Worm (Caenorhabditis elegans) whole organism, young adult: ENCODE results near the gene T06C12.12.

Experiments used
- B0035.1 ChIP-seq: sonication (generic microtip); optimal IDR thresholded peaks from 2 replicates; lab custom pipeline; 2016; ENCODE audit warnings: missing genetic modification characterization, mild to moderate bottlenecking, missing compliant biosample characterization, missing genotype, missing genetic modification reagents
- C17E4.6 ChIP-seq: fragments of 200-800 bp; sonication (Bioruptor generic); IDR thresholded peaks from 2 replicates; pipeline ENCODE4 v1.3.6; 2022; ENCODE audit warnings: missing genetic modification reagents, missing genetic modification characterization, missing compliant biosample characterization
- D2030.7 ChIP-seq: fragments of 200-800 bp; sonication (Bioruptor generic); IDR thresholded peaks from 2 replicates; pipeline ENCODE4 v1.3.6; 2022; ENCODE audit warnings: missing genetic modification reagents, missing genetic modification characterization, missing compliant biosample characterization
- F37B4.10 ChIP-seq: fragments of 200-800 bp; sonication (Bioruptor generic); IDR thresholded peaks from 2 replicates; pipeline ENCODE4 v1.3.6; 2022; ENCODE audit warnings: missing genetic modification characterization, missing compliant biosample characterization
- F57A8.1 ChIP-seq: fragments of 200-800 bp; sonication (Bioruptor generic); optimal IDR thresholded peaks from 2 replicates; lab custom pipeline; 2018; ENCODE audit warnings: mild to moderate bottlenecking, missing genetic modification characterization, moderate library complexity, missing compliant biosample characterization
- K11D2.4 ChIP-seq: fragments of 200-800 bp; sonication (Bioruptor generic); IDR thresholded peaks from 2 replicates; pipeline ENCODE4 v1.3.6; 2022; ENCODE audit warnings: missing genetic modification reagents, missing genetic modification characterization, missing compliant biosample characterization
- Y53G8AR.9 ChIP-seq: fragments of 200-800 bp; sonication (Bioruptor generic); conservative IDR thresholded peaks from 2 replicates; pipeline ENCODE4 v1.3.6; 2022; ENCODE audit warnings: missing genetic modification reagents, missing genetic modification characterization, missing compliant biosample characterization
- Y56A3A.18 ChIP-seq: fragments of 200-800 bp; sonication (Bioruptor generic); IDR thresholded peaks from 2 replicates; pipeline ENCODE4 v1.3.6; 2022; ENCODE audit warnings: missing genetic modification reagents, missing genetic modification characterization, missing compliant biosample characterization
- Y67H2A.10 ChIP-seq: fragments of 200-800 bp; sonication (Bioruptor generic); conservative IDR thresholded peaks from 2 replicates; pipeline ENCODE4 v1.3.6; 2022; ENCODE audit warnings: missing genetic modification reagents, missing genetic modification characterization, missing compliant biosample characterization
- Y79H2A.3 ChIP-seq: fragments of 200-800 bp; sonication (Bioruptor generic); conservative IDR thresholded peaks from 2 replicates; pipeline ENCODE4 v1.3.6; 2022; ENCODE audit warnings: missing genetic modification reagents, missing genetic modification characterization, missing compliant biosample characterization
- akir-1 ChIP-seq: fragments of 200-800 bp; sonication (Bioruptor generic); optimal IDR thresholded peaks from 2 replicates; lab custom pipeline; 2018; ENCODE audit warnings: mild to moderate bottlenecking, missing genetic modification characterization, moderate library complexity, missing compliant biosample characterization
- ama-1 ChIP-seq, 3 experiments: fragments of 150-350 bp in 1 of 3; sonication (generic microtip) in 2 of 3; optimal IDR thresholded peaks; 2 replicates each; lab custom pipeline; 2014 to 2018; ENCODE audit warnings: missing biosample characterization in 2 of 3, missing genetic modification characterization in 2 of 3, missing genetic modification reagents in 2 of 3
- atf-7 ChIP-seq: sonication (generic microtip); optimal IDR thresholded peaks from 2 replicates; lab custom pipeline; 2017; ENCODE audit warnings: mild to moderate bottlenecking, missing genetic modification characterization, missing compliant biosample characterization
- bed-1 ChIP-seq: fragments of 200-800 bp; sonication (Bioruptor generic); IDR thresholded peaks from 2 replicates; pipeline ENCODE4 v1.3.6; 2022; ENCODE audit warnings: missing genetic modification reagents, missing genetic modification characterization, missing compliant biosample characterization
- cebp-1 ChIP-seq, 2 experiments: fragments of 200-800 bp in 1 of 2; sonication (Bioruptor generic) in 1 of 2; sonication (generic microtip) in 1 of 2; IDR thresholded peaks in 1 of 2; optimal IDR thresholded peaks in 1 of 2; 2 replicates each; pipeline versions ENCODE4 v1.3.6 to Lab custom; 2017 to 2022; ENCODE audit warnings: missing compliant biosample characterization in 2 of 2, missing genetic modification characterization in 2 of 2, mild to moderate bottlenecking in 1 of 2, missing genetic modification reagents in 1 of 2, moderate library complexity in 1 of 2
- ceh-27 ChIP-seq: fragments of 200-800 bp; sonication (Bioruptor generic); optimal IDR thresholded peaks from 2 replicates; lab custom pipeline; 2018; ENCODE audit warnings: mild to moderate bottlenecking, missing genetic modification characterization, moderate library complexity, missing compliant biosample characterization
- ceh-40 ChIP-seq: fragments of 200-800 bp; sonication (Bioruptor generic); IDR thresholded peaks from 2 replicates; pipeline ENCODE4 v1.3.6; 2022; ENCODE audit warnings: missing genetic modification characterization, missing compliant biosample characterization
- ceh-79 ChIP-seq: sonication (generic microtip); optimal IDR thresholded peaks from 2 replicates; lab custom pipeline; 2017; ENCODE audit warnings: mild to moderate bottlenecking, missing genetic modification characterization, missing compliant biosample characterization
- die-1 ChIP-seq: sonication (generic microtip); optimal IDR thresholded peaks from 2 replicates; lab custom pipeline; 2016; ENCODE audit warnings: missing genotype, mild to moderate bottlenecking, missing genetic modification characterization, missing compliant biosample characterization
- dox-1 ChIP-seq: fragments of 200-800 bp; sonication (Bioruptor generic); IDR thresholded peaks from 2 replicates; pipeline ENCODE4 v1.3.6; 2022; ENCODE audit warnings: missing genetic modification reagents, missing genetic modification characterization, missing compliant biosample characterization
- dpl-1 ChIP-seq: fragments of 150-350 bp; optimal IDR thresholded peaks from 2 replicates; lab custom pipeline; 2014; ENCODE audit warnings: missing biosample characterization, missing genetic modification reagents, missing genetic modification characterization
- gei-17 ChIP-seq: fragments of 200-800 bp; sonication (Bioruptor generic); optimal IDR thresholded peaks from 2 replicates; lab custom pipeline; 2018; ENCODE audit warnings: mild to moderate bottlenecking, missing genetic modification characterization, missing compliant biosample characterization
- hmg-1.2 ChIP-seq: fragments of 200-800 bp; sonication (Bioruptor generic); IDR thresholded peaks from 2 replicates; pipeline ENCODE4 v1.3.6; 2022; ENCODE audit warnings: missing genetic modification reagents, missing genetic modification characterization, missing compliant biosample characterization
- hmg-20 ChIP-seq: fragments of 200-800 bp; sonication (Bioruptor generic); IDR thresholded peaks from 2 replicates; pipeline ENCODE4 v1.3.6; 2022; ENCODE audit warnings: missing genetic modification reagents, missing genetic modification characterization, missing compliant biosample characterization
- lir-1 ChIP-seq: fragments of 200-800 bp; sonication (Bioruptor generic); conservative IDR thresholded peaks from 2 replicates; pipeline ENCODE4 v1.3.6; 2022; ENCODE audit warnings: missing genetic modification reagents, missing genetic modification characterization, missing compliant biosample characterization
- lsl-1 ChIP-seq: fragments of 200-800 bp; sonication (Bioruptor generic); optimal IDR thresholded peaks from 2 replicates; lab custom pipeline; 2018; ENCODE audit warnings: mild to moderate bottlenecking, missing genetic modification characterization, moderate library complexity, missing compliant biosample characterization
- madf-6 ChIP-seq: fragments of 200-800 bp; sonication (Bioruptor generic); IDR thresholded peaks from 2 replicates; pipeline ENCODE4 v1.3.6; 2022; ENCODE audit warnings: missing genetic modification reagents, missing genetic modification characterization, missing compliant biosample characterization
- mel-28 ChIP-seq: sonication (generic microtip); optimal IDR thresholded peaks from 2 replicates; lab custom pipeline; 2016; ENCODE audit warnings: borderline replicate concordance, mild to moderate bottlenecking, missing genetic modification characterization, missing compliant biosample characterization
- nfya-1 ChIP-seq: sonication (generic microtip); optimal IDR thresholded peaks from 2 replicates; lab custom pipeline; 2017; ENCODE audit warnings: antibody characterized with exemption, missing compliant biosample characterization, missing genetic modification characterization, borderline replicate concordance; ENCODE audit not compliant: insufficient read depth
- nfya-2 ChIP-seq: fragments of 200-800 bp; sonication (Bioruptor generic); IDR thresholded peaks from 2 replicates; pipeline ENCODE4 v1.3.6; 2022; ENCODE audit warnings: missing genetic modification reagents, missing genetic modification characterization, missing compliant biosample characterization
- rec-8 ChIP-seq, 2 experiments: sonication (generic microtip); optimal IDR thresholded peaks; 2 replicates each; lab custom pipeline; 2016; ENCODE audit warnings: mild to moderate bottlenecking in 2 of 2, missing genetic modification characterization in 2 of 2, missing genetic modification reagents in 2 of 2, missing genotype in 2 of 2, missing biosample characterization in 1 of 2, missing compliant biosample characterization in 1 of 2, moderate library complexity in 1 of 2
- repo-1 ChIP-seq: sonication (generic microtip); optimal IDR thresholded peaks from 2 replicates; lab custom pipeline; 2017; ENCODE audit warnings: mild to moderate bottlenecking, missing genetic modification characterization, missing compliant biosample characterization
- tlf-1 ChIP-seq: fragments of 200-800 bp; sonication (Bioruptor generic); optimal IDR thresholded peaks from 2 replicates; lab custom pipeline; 2018; ENCODE audit warnings: mild to moderate bottlenecking, missing genetic modification characterization, missing compliant biosample characterization
- unc-130 ChIP-seq: sonication (generic microtip); optimal IDR thresholded peaks from 2 replicates; lab custom pipeline; 2016; ENCODE audit warnings: missing genetic modification reagents, missing genetic modification characterization, missing compliant biosample characterization
- zfh-2 ChIP-seq: fragments of 200-800 bp; sonication (Bioruptor generic); conservative IDR thresholded peaks from 2 replicates; pipeline ENCODE4 v1.3.6; 2022; ENCODE audit warnings: missing genetic modification reagents, missing genetic modification characterization, missing compliant biosample characterization
- ztf-18 ChIP-seq: sonication (generic microtip); optimal IDR thresholded peaks from 2 replicates; lab custom pipeline; 2016; ENCODE audit warnings: missing genotype, mild to moderate bottlenecking, missing genetic modification characterization, missing compliant biosample characterization
- ztf-26 ChIP-seq: sonication (generic microtip); optimal IDR thresholded peaks from 2 replicates; lab custom pipeline; 2017; ENCODE audit warnings: missing genetic modification characterization, missing compliant biosample characterization
- ztf-28 ChIP-seq: fragments of 200-800 bp; sonication (Bioruptor generic); IDR thresholded peaks from 2 replicates; pipeline ENCODE4 v1.3.6; 2022; ENCODE audit warnings: missing genetic modification reagents, missing genetic modification characterization, missing compliant biosample characterization

Gene T06C12.12

DNA sequence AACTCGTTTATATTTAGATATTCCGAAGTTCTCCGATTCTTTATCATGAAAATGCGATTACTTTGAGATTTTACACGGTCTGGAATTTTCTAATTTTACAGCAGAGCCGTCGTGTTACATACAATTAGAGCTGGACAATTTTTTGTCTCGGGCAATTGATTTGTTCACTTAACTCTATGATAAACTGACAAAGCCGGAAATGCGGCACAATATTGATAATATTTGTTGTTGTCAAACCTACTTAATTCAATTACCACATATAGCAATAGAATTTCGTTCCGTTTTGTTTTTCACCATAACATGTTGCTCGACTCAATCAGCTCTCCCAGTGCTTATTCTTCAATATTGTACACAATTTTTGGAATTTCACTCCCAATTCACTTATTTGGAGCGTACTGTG, 28.8 kb upstream of the T06C12.12 start, which contains the start of gene srh-299 (continued):
- TF ChIP-seq ztf-28 (GFP tag; lab: Robert Waterston, UW) (no peak), bed-1 (GFP tag; lab: Robert Waterston, UW) (no peak), repo-1 (tag; lab: Kevin White, UChicago) (no peak), madf-6 (no peak), C17E4.6 (no peak)

DNA sequence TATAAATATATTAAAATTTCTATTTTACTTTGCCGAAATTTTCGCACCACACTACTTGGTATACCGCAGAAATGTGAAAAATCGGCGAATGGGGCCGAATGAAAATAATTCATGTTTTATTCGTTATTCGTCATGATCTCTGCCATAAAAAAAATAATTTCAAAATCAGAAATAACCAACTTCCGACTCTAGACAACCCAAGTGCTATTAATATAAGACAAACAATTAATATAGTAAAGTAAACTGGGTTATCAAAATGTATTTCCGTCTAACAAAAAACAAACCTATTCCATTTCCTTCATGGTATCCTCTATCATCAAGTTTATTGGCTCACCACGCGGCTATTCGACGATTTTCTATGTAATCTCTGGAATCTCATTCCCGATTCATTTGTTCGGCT, 26.0 kb upstream of the T06C12.12 start, which contains the start of gene srh-293:
Gene srh-293, plus strand, starts transcription at position 301 of the 400 bp plus-strand sequence.
- no peak for TF ChIP-seq Y67H2A.10 (GFP tag; lab: Robert Waterston, UW)
- TF ChIP-seq ceh-40 (GFP tag; lab: Robert Waterston, UW): no peak
- TF ChIP-seq rec-8 (tag; optimal IDR thresholded peaks at IDR 0.05; lab: Kevin White, UChicago): no peak
- no peak for TF ChIP-seq Y79H2A.3 (GFP tag; lab: Robert Waterston, UW)
- TF ChIP-seq B0035.1: no peak
- no peak for TF ChIP-seq nfya-2 (GFP tag; lab: Robert Waterston, UW)
- no peak for TF ChIP-seq hmg-1.2 (GFP tag; lab: Robert Waterston, UW)

- no peak for TF ChIP-seq Y53G8AR.9
- TF ChIP-seq lsl-1: peak; percentile 78
Measured at ce11 chrV:15867373-15867772, 24.5 kb upstream of the T06C12.12 start, which contains the start of gene fbxa-197. Gene fbxa-197, plus strand, starts transcription at chrV:15867673.

DNA sequence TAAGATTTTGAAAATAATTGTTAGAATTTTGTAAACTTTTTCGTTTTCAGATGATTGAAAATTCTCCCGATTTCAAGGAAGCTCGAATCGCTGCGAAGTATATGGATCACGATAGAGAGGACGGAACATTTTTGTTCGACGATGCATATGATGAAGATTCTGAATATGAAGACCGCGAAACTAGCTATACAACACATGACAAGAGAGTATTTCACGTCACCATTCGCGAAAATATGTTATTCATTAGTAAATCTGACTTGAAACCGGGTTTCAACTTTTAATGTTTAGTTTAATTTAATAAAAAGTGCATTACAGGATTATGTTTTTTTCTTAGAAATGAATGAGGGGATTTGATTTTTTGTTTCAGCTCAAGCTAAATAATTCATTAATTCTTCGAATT, 21.5 kb upstream of the T06C12.12 start, which contains the start of gene str-57:
Gene str-57, plus strand, starts transcription at position 301 of the 400 bp plus-strand sequence.
- TF ChIP-seq Y79H2A.3 (GFP tag; lab: Robert Waterston, UW) (no peak), F57A8.1 (GFP tag; lab: Kevin White, UChicago) (no peak), unc-130 (no peak), die-1 (tag; lab: Kevin White, UChicago) (no peak)

ce11 chrV:15872273-15872672, 19.6 kb upstream of the T06C12.12 start, which contains the start of gene str-56:
Gene str-56, plus strand, starts transcription at chrV:15872573.
- TF ChIP-seq dpl-1: no peak
- no peak for TF ChIP-seq K11D2.4 (GFP tag; lab: Robert Waterston, UW)

ce11 chrV:15873762-15874161, 18.1 kb upstream of the T06C12.12 start:
- TF ChIP-seq nfya-1: no peak
- TF ChIP-seq tlf-1 (GFP tag; lab: Kevin White, UChicago): peak; percentile 39
- peak; percentile 97 for TF ChIP-seq ceh-79
- TF ChIP-seq cebp-1 (GFP tag; IDR thresholded peaks at IDR 0.05; lab: Robert Waterston, UW): peak; percentile 68; the same call in 1 of the 2 replicates
- peak; percentile 90 for TF ChIP-seq cebp-1 (tag; optimal IDR thresholded peaks at IDR 0.05; lab: Kevin White, UChicago)
- peak; percentile 81 for TF ChIP-seq Y53G8AR.9
- TF ChIP-seq ceh-27 (GFP tag; lab: Kevin White, UChicago): peak; percentile 90
- peak; percentile 80 for TF ChIP-seq mel-28 (tag; lab: Kevin White, UChicago)
- peak; percentile 87 for TF ChIP-seq D2030.7 (GFP tag; lab: Robert Waterston, UW)
- peak; percentile 92; the same call in 1 of the 2 replicates for TF ChIP-seq F37B4.10
- peak; percentile 85 for TF ChIP-seq ztf-18 (tag; lab: Kevin White, UChicago)
- peak; percentile 78 for TF ChIP-seq lir-1 (GFP tag; lab: Robert Waterston, UW)
- TF ChIP-seq Y56A3A.18 (GFP tag; lab: Robert Waterston, UW): peak; percentile 91
- TF ChIP-seq die-1 (tag; lab: Kevin White, UChicago): peak; percentile 98
- peak; percentile 88 for TF ChIP-seq atf-7 (tag; lab: Kevin White, UChicago)
- no peak for TF ChIP-seq ama-1 (optimal IDR thresholded peaks at IDR 0.05; lab: Kevin White, UChicago)
- TF ChIP-seq ama-1 (GFP tag; optimal IDR thresholded peaks at IDR 0.05; lab: Kevin White, UChicago): peak; percentile 93 to 96
- TF ChIP-seq gei-17 (GFP tag; lab: Kevin White, UChicago): peak; percentile 73
- TF ChIP-seq dox-1 (GFP tag; lab: Robert Waterston, UW): peak; percentile 96
- peak; percentile 93 for TF ChIP-seq ztf-26 (tag; lab: Kevin White, UChicago)
- no peak; the same call in 1 of the 2 replicates for TF ChIP-seq zfh-2
- peak; percentile 94 to 98 for TF ChIP-seq rec-8 (tag; optimal IDR thresholded peaks at IDR 0.05; lab: Kevin White, UChicago)
- TF ChIP-seq akir-1: peak; percentile 41
- TF ChIP-seq hmg-20: peak; percentile 81
